Fruit fly (Drosophila melanogaster): ENCODE measurements around the gene Mulk.
A peak's percentile ranks its signal among the peaks of the same experiment; 100 is the strongest.

The Mulk gene

dm6 chr2L:10299077-10299809 lies 29.4 kb downstream of the Mulk start (continued):
- no peak for TF ChIP-seq inv (GFP tag; IDR thresholded peaks at IDR 0.05; ENCODE audit: partially characterized antibody)
- no peak for TF ChIP-seq yki (optimal IDR thresholded peaks at IDR 0.05)
- TF ChIP-seq tap (tag; optimal IDR thresholded peaks at IDR 0.05) = peak; percentile 6
- TF ChIP-seq Gug (GFP tag; IDR thresholded peaks at IDR 0.05) = no peak
- no peak for TF ChIP-seq CG1024 (GFP tag; IDR thresholded peaks at IDR 0.05)
- no peak for TF ChIP-seq schlank (tag; optimal IDR thresholded peaks at IDR 0.05)
- TF ChIP-seq Med (GFP tag) = peak; percentile 39
- no peak for TF ChIP-seq ranshi (GFP tag; IDR thresholded peaks at IDR 0.05)
- TF ChIP-seq CG10274 (GFP tag; optimal IDR thresholded peaks at IDR 0.05) = no peak
- TF ChIP-seq CG11723 (GFP tag; optimal IDR thresholded peaks at IDR 0.05) = no peak
- TF ChIP-seq Atf6 (GFP tag; IDR thresholded peaks at IDR 0.05) = no peak
- TF ChIP-seq crc (GFP tag; optimal IDR thresholded peaks at IDR 0.05) = no peak
- no peak for TF ChIP-seq Dip3 (GFP tag; optimal IDR thresholded peaks at IDR 0.05)
- no peak for TF ChIP-seq CG11696 (GFP tag; IDR thresholded peaks at IDR 0.05)
- TF ChIP-seq CG11695 (GFP tag; IDR thresholded peaks at IDR 0.05) = no peak
- no peak for TF ChIP-seq btn (GFP tag; optimal IDR thresholded peaks at IDR 0.05)
- no peak for TF ChIP-seq Tbp (GFP tag; optimal IDR thresholded peaks at IDR 0.05)
- no peak for TF ChIP-seq lbe (GFP tag; optimal IDR thresholded peaks at IDR 0.05)
- TF ChIP-seq twi (tag; optimal IDR thresholded peaks at IDR 0.05) = no peak
- TF ChIP-seq CG18262 (tag; optimal IDR thresholded peaks at IDR 0.05) = peak; percentile 0
- TF ChIP-seq CG16813 (GFP tag; IDR thresholded peaks at IDR 0.05; ENCODE audit: partially characterized antibody) = no peak
- TF ChIP-seq trem (tag; optimal IDR thresholded peaks at IDR 0.05) = no peak
- no peak for TF ChIP-seq unc-4 (GFP tag; IDR thresholded peaks at IDR 0.05; ENCODE audit: partially characterized antibody)
- TF ChIP-seq PHDP (tag; optimal IDR thresholded peaks at IDR 0.05) = peak; percentile 33
- TF ChIP-seq CG17328 (GFP tag; IDR thresholded peaks at IDR 0.05) = no peak
- no peak for TF ChIP-seq Sry-δ (GFP tag; optimal IDR thresholded peaks at IDR 0.05)
- no peak for TF ChIP-seq gcm2 (GFP tag; optimal IDR thresholded peaks at IDR 0.05)
- TF ChIP-seq Xbp1 (GFP tag; optimal IDR thresholded peaks at IDR 0.05) = peak; percentile 16
- no peak for TF ChIP-seq CG3838 (GFP tag; optimal IDR thresholded peaks at IDR 0.05)
- no peak for TF ChIP-seq Rfx (GFP tag; IDR thresholded peaks at IDR 0.05)
- TF ChIP-seq CG17568 (GFP tag; optimal IDR thresholded peaks at IDR 0.05) = peak; percentile 8
- TF ChIP-seq CG14050 (GFP tag; IDR thresholded peaks at IDR 0.05) = no peak
- TF ChIP-seq CG12071 (GFP tag; optimal IDR thresholded peaks at IDR 0.05) = no peak
- no peak for TF ChIP-seq CG31388 (GFP tag; optimal IDR thresholded peaks at IDR 0.05)
- no peak for TF ChIP-seq Ets97D (GFP tag; optimal IDR thresholded peaks at IDR 0.05)

- no peak for TF ChIP-seq C15 (GFP tag; IDR thresholded peaks at IDR 0.05)
- no peak for TF ChIP-seq CG6654 (GFP tag; optimal IDR thresholded peaks at IDR 0.05)
- TF ChIP-seq grau (tag; optimal IDR thresholded peaks at IDR 0.05) = peak; percentile 78
- TF ChIP-seq CG10209 (GFP tag; optimal IDR thresholded peaks at IDR 0.05) = peak; percentile 52
- peak; percentile 83 for TF ChIP-seq CG2678 (tag; optimal IDR thresholded peaks at IDR 0.05)
- no peak for TF ChIP-seq CG4404 (GFP tag; IDR thresholded peaks at IDR 0.05)
- peak; percentile 19 for TF ChIP-seq cato (GFP tag; optimal IDR thresholded peaks at IDR 0.05; ENCODE audit: borderline replicate concordance)
- TF ChIP-seq Hsf (GFP tag; optimal IDR thresholded peaks at IDR 0.05) = peak; percentile 58
- no peak for TF ChIP-seq Doc2 (GFP tag; IDR thresholded peaks at IDR 0.05)
- TF ChIP-seq nerfin-1 (tag; optimal IDR thresholded peaks at IDR 0.05) = peak; percentile 37
- TF ChIP-seq CG11504 (tag; optimal IDR thresholded peaks at IDR 0.05) = peak; percentile 79
- TF ChIP-seq wdn (GFP tag; IDR thresholded peaks at IDR 0.05) = peak; percentile 36; the same call in 1 of the 2 replicates
- peak; percentile 68 for TF ChIP-seq tap (tag; optimal IDR thresholded peaks at IDR 0.05)
- peak; percentile 77 for TF ChIP-seq row (GFP tag; IDR thresholded peaks at IDR 0.05)
- peak; percentile 13 for TF ChIP-seq CG10431 (GFP tag; optimal IDR thresholded peaks at IDR 0.05)
- peak; percentile 72 for TF ChIP-seq CG10979 (tag; optimal IDR thresholded peaks at IDR 0.05)
- TF ChIP-seq CG2712 (tag; optimal IDR thresholded peaks at IDR 0.05) = peak; percentile 85
- peak; percentile 81 for TF ChIP-seq Atf6 (GFP tag; IDR thresholded peaks at IDR 0.05)
- TF ChIP-seq PHDP (tag; optimal IDR thresholded peaks at IDR 0.05) = peak; percentile 85
- peak; percentile 25 for TF ChIP-seq tx (GFP tag; optimal IDR thresholded peaks at IDR 0.05)
Observed at dm6 chr2L:10299810-10300147, 29.9 kb downstream of the Mulk start, which contains the start of gene CYLD. Gene CYLD (minus strand): TSS chr2L:10299847.

Measured in whole organism, embryonic.